Fruit fly (Drosophila melanogaster) whole organism: ENCODE measurements around the gene pic.

Source experiments
- CG8478 ChIP-seq: fragments of >200 bp; optimal IDR thresholded peaks from 2 replicates; lab custom pipeline; 2018; ENCODE audit warnings: inconsistent platforms
- Dll ChIP-seq: fragments of >200 bp; optimal IDR thresholded peaks from 2 replicates; lab custom pipeline; 2017
- EcR ChIP-seq, 2 experiments: fragments of >200 bp; optimal IDR thresholded peaks; 2 replicates each; lab custom pipeline; 2017; ENCODE audit warnings: missing biosample characterization in 2 of 2, missing genetic modification characterization in 2 of 2, missing genetic modification reagents in 2 of 2
- pan ChIP-seq: fragments of >200 bp; optimal IDR thresholded peaks from 2 replicates; lab custom pipeline; 2017
- psq ChIP-seq: fragments of >200 bp; optimal IDR thresholded peaks from 2 replicates; lab custom pipeline; 2017
- usp ChIP-seq: fragments of >200 bp; optimal IDR thresholded peaks from 2 replicates; lab custom pipeline; 2017; ENCODE audit warnings: missing biosample characterization, missing genetic modification characterization, mixed read lengths

Gene pic

DNA sequence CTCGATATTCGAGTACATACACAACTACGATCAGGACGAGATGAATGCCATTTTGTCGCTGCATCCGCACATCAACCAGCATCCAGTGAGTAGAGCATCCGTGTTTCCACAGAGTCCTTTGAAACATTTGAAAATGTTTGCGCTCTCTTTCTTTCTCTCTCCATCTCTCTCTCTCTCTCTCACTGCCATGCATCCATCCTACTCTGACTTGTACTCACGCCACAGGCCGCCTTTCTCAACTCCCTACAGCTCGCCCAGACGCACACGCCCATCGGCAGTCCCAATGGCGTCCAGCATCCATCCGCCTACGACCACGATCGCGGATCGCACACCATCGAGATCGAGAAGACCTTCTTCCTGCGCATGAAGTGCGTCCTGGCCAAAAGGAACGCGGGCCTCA, 22.5 kb downstream of the pic start:
- TF ChIP-seq usp (GFP tag; lab: Kevin White, UChicago) (no peak), Dll (lab: Kevin White, UChicago) (no peak), EcR (GFP tag; optimal IDR thresholded peaks at IDR 0.05; lab: Kevin White, UChicago) (no peak), CG8478 (lab: Kevin White, UChicago) (no peak), pan (no peak), psq (lab: Kevin White, UChicago) (no peak)

DNA sequence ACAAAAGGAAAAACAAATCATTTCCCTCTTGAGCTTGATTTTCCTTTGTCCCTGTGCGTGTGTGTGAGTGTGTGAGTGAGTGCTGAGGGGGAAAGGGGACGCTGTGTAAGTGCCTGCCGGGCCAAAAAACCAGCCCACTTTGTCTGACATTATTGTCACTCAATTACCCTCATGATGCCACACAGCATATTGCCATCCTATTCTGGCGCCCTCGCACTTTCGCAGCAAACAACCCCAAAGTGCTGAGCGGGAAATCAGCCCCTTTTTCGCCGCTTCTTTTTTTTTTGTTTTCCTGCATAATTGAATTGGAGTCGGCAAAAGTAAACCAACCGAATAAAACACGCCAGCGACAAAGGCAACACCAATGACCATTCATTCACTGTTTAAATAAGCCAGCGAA, 23.7 kb downstream of the pic start:
- TF ChIP-seq EcR (GFP tag; optimal IDR thresholded peaks at IDR 0.05; lab: Kevin White, UChicago) (no peak), Dll (lab: Kevin White, UChicago) (no peak), usp (GFP tag; lab: Kevin White, UChicago) (no peak), psq (lab: Kevin White, UChicago) (no peak), CG8478 (lab: Kevin White, UChicago) (no peak), pan (no peak)

DNA sequence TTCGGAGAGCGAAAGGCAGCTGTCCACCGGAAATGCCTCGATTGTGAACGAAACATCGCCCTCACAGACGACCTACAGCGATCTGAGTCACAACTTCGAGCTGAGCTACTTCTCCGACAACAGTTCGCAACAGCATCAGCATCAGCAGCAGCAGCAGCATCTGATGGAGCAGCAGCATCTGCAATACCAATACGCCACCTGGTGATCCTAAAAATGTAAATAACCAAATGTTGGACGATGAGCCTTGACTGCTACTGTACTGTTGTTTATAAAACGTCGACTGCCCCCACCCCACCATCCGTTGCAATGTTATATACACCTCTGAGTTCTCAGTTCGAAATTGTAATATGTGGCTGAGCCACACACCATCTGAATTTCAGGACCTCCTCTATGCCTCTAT, 25.2 kb downstream of the pic start:
- TF ChIP-seq EcR (GFP tag; optimal IDR thresholded peaks at IDR 0.05; lab: Kevin White, UChicago): no peak
- TF ChIP-seq psq (lab: Kevin White, UChicago): no peak
- no peak for TF ChIP-seq pan
- no peak for TF ChIP-seq usp (GFP tag; lab: Kevin White, UChicago)
- TF ChIP-seq Dll (lab: Kevin White, UChicago): no peak
- TF ChIP-seq CG8478 (lab: Kevin White, UChicago): no peak

DNA sequence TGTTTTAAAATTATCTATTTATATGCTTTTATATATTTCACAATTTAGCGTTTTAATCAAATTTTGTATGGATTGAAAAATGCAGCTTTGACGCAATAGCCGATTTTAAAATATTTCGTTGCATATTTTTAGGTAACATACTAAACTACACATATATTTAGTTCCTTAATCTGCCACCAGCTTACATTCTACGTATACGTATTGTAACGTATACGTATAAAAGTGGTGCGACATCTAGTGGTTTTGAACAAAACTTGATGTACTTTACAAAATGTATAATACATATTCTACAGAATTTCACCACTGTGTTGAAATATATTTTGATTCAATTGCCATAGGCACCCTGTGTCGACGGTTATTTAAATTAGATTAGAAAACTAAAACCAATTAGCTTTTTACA, 26.2 kb downstream of the pic start:
- TF ChIP-seq pan: no peak
- no peak for TF ChIP-seq usp (GFP tag; lab: Kevin White, UChicago)
- TF ChIP-seq Dll (lab: Kevin White, UChicago): no peak
- no peak for TF ChIP-seq CG8478 (lab: Kevin White, UChicago)
- no peak for TF ChIP-seq EcR (GFP tag; optimal IDR thresholded peaks at IDR 0.05; lab: Kevin White, UChicago)
- TF ChIP-seq psq (lab: Kevin White, UChicago): no peak

DNA sequence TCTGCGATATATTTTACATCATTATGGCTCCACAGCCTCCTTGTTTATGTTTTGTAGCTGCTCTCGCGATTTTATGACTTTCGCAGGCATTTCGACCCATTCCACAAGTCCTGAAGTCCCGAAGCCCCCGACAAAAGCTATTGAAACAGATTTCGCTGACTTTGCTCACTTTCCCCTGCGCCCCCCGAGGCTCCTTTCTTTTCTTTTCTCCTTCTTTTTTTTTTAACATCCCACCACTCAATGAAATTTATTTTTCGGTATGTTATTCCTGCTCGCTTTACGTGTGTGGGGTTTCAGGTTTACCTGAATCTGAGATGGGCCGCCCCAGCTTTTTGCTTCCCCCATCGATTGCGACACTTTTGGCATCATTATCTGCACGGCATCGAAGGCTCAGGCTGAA, 30.3 kb downstream of the pic start:
- no peak for TF ChIP-seq pan
- no peak for TF ChIP-seq usp (GFP tag; lab: Kevin White, UChicago)
- no peak for TF ChIP-seq Dll (lab: Kevin White, UChicago)
- TF ChIP-seq CG8478 (lab: Kevin White, UChicago): no peak
- no peak for TF ChIP-seq psq (lab: Kevin White, UChicago)
- TF ChIP-seq EcR (GFP tag; optimal IDR thresholded peaks at IDR 0.05; lab: Kevin White, UChicago): no peak

DNA sequence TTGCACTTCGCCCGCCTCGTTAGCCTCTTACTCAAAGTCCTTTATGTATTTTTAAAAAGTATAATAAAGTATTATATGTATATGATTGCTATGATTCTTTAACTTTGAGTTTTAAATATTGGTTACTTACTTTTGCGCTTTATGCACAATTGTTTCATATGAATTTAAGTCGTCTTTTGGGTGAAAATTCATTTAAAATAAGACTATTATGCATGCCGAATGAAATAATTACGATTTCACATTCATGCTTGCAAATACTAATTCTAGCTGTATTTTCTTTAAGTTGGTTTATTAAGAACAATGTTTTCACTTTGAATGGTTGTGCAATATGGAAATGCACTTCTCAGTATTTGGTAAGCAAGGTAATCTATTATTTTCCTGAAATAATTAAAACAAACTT, 33.9 kb downstream of the pic start, which contains the start of gene CG43063:
CG43063 (plus strand) TSS at position 301 of the 400 bp plus-strand sequence.
- no peak for TF ChIP-seq pan
- TF ChIP-seq EcR (GFP tag; optimal IDR thresholded peaks at IDR 0.05; lab: Kevin White, UChicago): no peak
- no peak for TF ChIP-seq usp (GFP tag; lab: Kevin White, UChicago)
- TF ChIP-seq psq (lab: Kevin White, UChicago): no peak
- no peak for TF ChIP-seq CG8478 (lab: Kevin White, UChicago)
- no peak for TF ChIP-seq Dll (lab: Kevin White, UChicago)

DNA sequence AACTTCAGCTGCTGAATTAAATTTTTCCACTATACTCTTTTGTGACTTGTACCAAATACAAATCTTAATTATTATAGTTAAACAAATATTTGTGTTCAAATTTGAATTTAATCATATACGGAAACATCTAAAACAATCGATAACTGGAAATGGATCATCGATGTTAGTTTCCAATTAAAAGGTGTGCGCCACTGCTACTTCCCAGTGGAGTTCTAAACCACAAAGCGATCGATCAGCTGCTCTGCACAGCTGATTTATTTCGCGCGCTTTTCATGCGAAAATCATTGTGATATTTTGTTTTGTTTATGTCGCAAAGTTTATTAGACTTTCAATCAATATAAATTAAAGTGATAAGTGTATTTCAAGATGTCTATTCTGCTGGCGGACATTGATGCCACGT, 36.4 kb downstream of the pic start, which contains the start of gene timeout:
timeout (plus strand) TSS at position 257 of the 400 bp plus-strand sequence.
- no peak for TF ChIP-seq CG8478 (lab: Kevin White, UChicago)
- TF ChIP-seq psq (lab: Kevin White, UChicago): no peak
- no peak for TF ChIP-seq usp (GFP tag; lab: Kevin White, UChicago)
- no peak for TF ChIP-seq pan
- TF ChIP-seq Dll (lab: Kevin White, UChicago): no peak
- no peak for TF ChIP-seq EcR (GFP tag; optimal IDR thresholded peaks at IDR 0.05; lab: Kevin White, UChicago)

DNA sequence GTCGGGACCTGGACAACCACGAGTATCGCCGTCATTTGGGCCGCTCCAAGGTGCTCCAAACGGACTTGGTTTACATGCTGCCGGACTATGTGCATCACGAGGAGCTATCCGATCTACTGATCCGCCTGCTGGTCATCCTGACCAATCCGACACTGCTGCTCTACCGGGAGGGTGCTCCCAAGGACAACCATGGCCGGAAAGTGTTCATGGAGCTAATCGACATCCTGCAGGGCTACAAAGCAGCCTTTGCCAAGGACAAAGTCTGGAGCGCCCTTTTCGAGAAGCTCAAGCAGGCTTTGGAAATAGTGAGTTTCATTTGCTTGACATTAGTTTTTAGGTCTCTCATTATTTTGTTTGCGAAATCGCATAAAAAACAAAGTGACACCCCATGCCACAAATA, 36.9 kb downstream of the pic start, which contains the start of gene CG34308:
CG34308 (plus strand) TSS at position 301 of the 400 bp plus-strand sequence.
- TF ChIP-seq Dll (lab: Kevin White, UChicago) (no peak), pan (no peak), EcR (GFP tag; optimal IDR thresholded peaks at IDR 0.05; lab: Kevin White, UChicago) (no peak), psq (lab: Kevin White, UChicago) (no peak), CG8478 (lab: Kevin White, UChicago) (no peak), usp (GFP tag; lab: Kevin White, UChicago) (no peak)

DNA sequence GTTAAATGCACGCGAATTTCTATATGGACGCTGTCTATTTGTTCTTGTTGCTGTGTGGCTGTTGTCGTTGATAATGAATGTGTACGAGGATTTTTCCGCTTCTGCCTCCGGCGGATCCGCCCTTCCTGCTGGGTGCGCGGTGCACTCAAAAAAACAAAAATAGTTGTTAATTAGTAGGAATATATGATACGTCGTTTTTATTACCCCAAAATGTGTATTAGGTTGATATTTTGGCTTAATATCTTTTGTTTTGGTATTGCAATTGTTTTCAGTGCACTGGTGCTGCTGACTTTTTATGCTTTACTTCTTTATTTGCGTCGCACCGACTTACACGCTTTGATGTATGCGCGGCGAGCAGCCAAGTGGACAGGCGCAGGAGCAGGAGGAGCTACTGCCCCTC, 39.6 kb downstream of the pic start:
- no peak for TF ChIP-seq usp (GFP tag; lab: Kevin White, UChicago)
- no peak for TF ChIP-seq EcR (GFP tag; optimal IDR thresholded peaks at IDR 0.05; lab: Kevin White, UChicago)
- no peak for TF ChIP-seq pan
- no peak for TF ChIP-seq Dll (lab: Kevin White, UChicago)
- TF ChIP-seq psq (lab: Kevin White, UChicago): no peak
- no peak for TF ChIP-seq CG8478 (lab: Kevin White, UChicago)
